Fruit fly (Drosophila melanogaster) whole organism, embryonic: ENCODE results near the gene EMC3.

Experiments
- Asciz ChIP-seq: fragments of 200-800 bp; sonication (Bioruptor generic); optimal IDR thresholded peaks from 2 replicates; lab custom pipeline; 2017; ENCODE audit warnings: missing biosample characterization, mild to moderate bottlenecking, missing genetic modification characterization, missing genetic modification reagents
- Bdp1 ChIP-seq: fragments of 200-800 bp; sonication (Bioruptor generic); optimal IDR thresholded peaks from 3 replicates; lab custom pipeline; 2016; ENCODE audit warnings: missing biosample characterization, missing genetic modification characterization
- CG1024 ChIP-seq: fragments of 200-800 bp; sonication (Bioruptor generic); IDR thresholded peaks from 2 replicates; pipeline ENCODE4 v1.3.6; 2022; ENCODE audit warnings: missing biosample characterization, missing genetic modification characterization
- CG10321 ChIP-seq: fragments of 200-800 bp; sonication (Bioruptor generic); IDR thresholded peaks from 2 replicates; pipeline ENCODE4 v1.3.6; 2022; ENCODE audit warnings: missing biosample characterization, missing genetic modification characterization
- CG10979 ChIP-seq: fragments of 200-800 bp; sonication (Bioruptor generic); optimal IDR thresholded peaks from 2 replicates; lab custom pipeline; 2018; ENCODE audit warnings: missing biosample characterization, mild to moderate bottlenecking, missing genetic modification characterization, moderate library complexity
- CG1233 ChIP-seq: fragments of 200-800 bp; sonication (Bioruptor generic); optimal IDR thresholded peaks from 4 replicates; lab custom pipeline; 2018; ENCODE audit warnings: missing biosample characterization, mild to moderate bottlenecking, missing genetic modification characterization
- CG12391 ChIP-seq: fragments of 200-800 bp; sonication (Bioruptor generic); optimal IDR thresholded peaks from 3 replicates; lab custom pipeline; 2018; ENCODE audit warnings: missing biosample characterization, mild to moderate bottlenecking, missing genetic modification characterization, moderate library complexity
- CG12659 ChIP-seq: fragments of 200-800 bp; sonication (Bioruptor generic); optimal IDR thresholded peaks from 3 replicates; lab custom pipeline; 2017; ENCODE audit warnings: mild to moderate bottlenecking, missing biosample characterization, missing genetic modification reagents, missing genetic modification characterization
- CG13894 ChIP-seq: fragments of 200-800 bp; sonication (Bioruptor generic); optimal IDR thresholded peaks from 3 replicates; lab custom pipeline; 2018; ENCODE audit warnings: missing biosample characterization, mild to moderate bottlenecking, missing genetic modification characterization, moderate library complexity
- CG15514 ChIP-seq: fragments of 200-800 bp; sonication (Bioruptor generic); optimal IDR thresholded peaks from 3 replicates; lab custom pipeline; 2017; ENCODE audit warnings: missing biosample characterization, missing genetic modification characterization, mild to moderate bottlenecking, moderate library complexity, missing genetic modification reagents
- CG16815 ChIP-seq: fragments of 200-800 bp; sonication (Bioruptor generic); optimal IDR thresholded peaks from 3 replicates; lab custom pipeline; 2017; ENCODE audit warnings: missing biosample characterization, mild to moderate bottlenecking, missing genetic modification characterization
- CG16863 ChIP-seq: fragments of 200-800 bp; sonication (Bioruptor generic); optimal IDR thresholded peaks from 3 replicates; lab custom pipeline; 2016; ENCODE audit warnings: missing biosample characterization, missing genetic modification characterization
- CG18011 ChIP-seq: fragments of 200-800 bp; sonication (Bioruptor generic); optimal IDR thresholded peaks from 2 replicates; lab custom pipeline; 2017; ENCODE audit warnings: missing biosample characterization, missing genetic modification characterization, mild to moderate bottlenecking, moderate library complexity, missing genotype
- CG18619 ChIP-seq: fragments of 200-800 bp; sonication (Bioruptor generic); optimal IDR thresholded peaks from 3 replicates; lab custom pipeline; 2017; ENCODE audit warnings: missing biosample characterization, mild to moderate bottlenecking, missing genetic modification characterization
- CG2116 ChIP-seq: fragments of 200-800 bp; sonication (Bioruptor generic); optimal IDR thresholded peaks from 3 replicates; lab custom pipeline; 2018; ENCODE audit warnings: missing biosample characterization, mild to moderate bottlenecking, missing genetic modification characterization
- CG3163 ChIP-seq: fragments of 200-800 bp; sonication (Bioruptor generic); optimal IDR thresholded peaks from 3 replicates; lab custom pipeline; 2016; ENCODE audit warnings: missing biosample characterization, missing genetic modification characterization
- CG4730 ChIP-seq: fragments of 200-800 bp; sonication (Bioruptor generic); IDR thresholded peaks from 2 replicates; pipeline ENCODE4 v1.3.6; 2022; ENCODE audit warnings: missing biosample characterization, missing genetic modification characterization
- CG4820 ChIP-seq: fragments of 200-800 bp; sonication (Bioruptor generic); optimal IDR thresholded peaks from 3 replicates; lab custom pipeline; 2016; ENCODE audit warnings: missing biosample characterization, missing genetic modification characterization
- CG8944 ChIP-seq: fragments of 200-800 bp; sonication (Bioruptor generic); optimal IDR thresholded peaks from 3 replicates; lab custom pipeline; 2016; ENCODE audit warnings: missing biosample characterization, missing genetic modification characterization
- D19A ChIP-seq: fragments of 200-800 bp; optimal IDR thresholded peaks from 3 replicates; lab custom pipeline; 2019; ENCODE audit warnings: missing biosample characterization, mild to moderate bottlenecking, missing genetic modification characterization, moderate library complexity
- Dfd ChIP-seq, 2 experiments: fragments of >200 bp; optimal IDR thresholded peaks; 2 replicates each; lab custom pipeline; 2017; ENCODE audit warnings: missing biosample characterization in 2 of 2, missing genetic modification characterization in 2 of 2
- ERR ChIP-seq: fragments of 200-800 bp; sonication (Bioruptor generic); optimal IDR thresholded peaks from 2 replicates; lab custom pipeline; 2016; ENCODE audit warnings: missing biosample characterization, missing genetic modification characterization
- Fer1 ChIP-seq: fragments of 200-800 bp; sonication (Bioruptor generic); optimal IDR thresholded peaks from 2 replicates; lab custom pipeline; 2017; ENCODE audit warnings: missing biosample characterization, mild to moderate bottlenecking, missing genetic modification characterization
- H2.0 ChIP-seq: fragments of 200-800 bp; sonication (Bioruptor generic); IDR thresholded peaks from 2 replicates; pipeline ENCODE4 v1.3.6; 2022; ENCODE audit warnings: missing biosample characterization, missing genetic modification characterization
- MESR4 ChIP-seq: fragments of 200-800 bp; sonication (Bioruptor generic); optimal IDR thresholded peaks from 2 replicates; lab custom pipeline; 2018; ENCODE audit warnings: missing biosample characterization, mild to moderate bottlenecking, missing genetic modification characterization, moderate library complexity
- Mad ChIP-seq: fragments of 200-800 bp; sonication (Bioruptor generic); optimal IDR thresholded peaks from 2 replicates; lab custom pipeline; 2016; ENCODE audit warnings: missing biosample characterization, missing genetic modification characterization
- Med ChIP-seq: fragments of 200-800 bp; sonication (Bioruptor generic); peaks from one replicate; lab custom pipeline; 2016; ENCODE audit warnings: missing biosample characterization, missing genetic modification characterization, mild to moderate bottlenecking, inconsistent platforms, moderate library complexity
- Meics ChIP-seq: fragments of 200-800 bp; sonication (Bioruptor generic); optimal IDR thresholded peaks from 2 replicates; lab custom pipeline; 2017; ENCODE audit warnings: missing biosample characterization, mild to moderate bottlenecking, missing genetic modification characterization
- NC2α ChIP-seq: fragments of 200-800 bp; sonication (Bioruptor generic); optimal IDR thresholded peaks from 2 replicates; lab custom pipeline; 2016; ENCODE audit warnings: missing biosample characterization, missing genetic modification characterization
- Sox100B ChIP-seq: fragments of 200-800 bp; sonication (Bioruptor generic); optimal IDR thresholded peaks from 3 replicates; lab custom pipeline; 2018; ENCODE audit warnings: missing biosample characterization, mild to moderate bottlenecking, missing genetic modification characterization
- ab ChIP-seq: fragments of 200-800 bp; sonication (Bioruptor generic); optimal IDR thresholded peaks from 2 replicates; lab custom pipeline; 2016; ENCODE audit warnings: missing biosample characterization, missing genetic modification characterization
- ase ChIP-seq: fragments of 200-800 bp; sonication (Bioruptor generic); IDR thresholded peaks from 3 replicates; pipeline ENCODE4 v1.3.6; 2022; ENCODE audit warnings: missing biosample characterization, missing genetic modification characterization
- bsh ChIP-seq, 2 experiments: fragments of 200-800 bp; sonication (Bioruptor generic); optimal IDR thresholded peaks; 2 replicates each; lab custom pipeline; 2017 to 2018; ENCODE audit warnings: mild to moderate bottlenecking in 2 of 2, missing biosample characterization in 2 of 2, missing genetic modification characterization in 2 of 2, moderate library complexity in 1 of 2
- cas ChIP-seq: fragments of 200-800 bp; sonication (Bioruptor generic); IDR thresholded peaks from 2 replicates; pipeline ENCODE4 v1.3.6; 2022; ENCODE audit warnings: missing biosample characterization, missing genetic modification characterization
- ci ChIP-seq: fragments of 200-800 bp; sonication (Bioruptor generic); IDR thresholded peaks from 3 replicates; pipeline ENCODE4 v1.3.6; 2022; ENCODE audit warnings: missing biosample characterization, missing genetic modification characterization
- crol ChIP-seq: fragments of 200-800 bp; sonication (Bioruptor generic); IDR thresholded peaks from 2 replicates; pipeline ENCODE4 v1.3.6; 2022; ENCODE audit warnings: missing biosample characterization, missing genetic modification characterization
- dm ChIP-seq: fragments of 200-800 bp; sonication (Bioruptor generic); optimal IDR thresholded peaks from 3 replicates; lab custom pipeline; 2016; ENCODE audit warnings: missing biosample characterization, missing genetic modification characterization
- ftz-f1 ChIP-seq: fragments of 200-800 bp; sonication (Bioruptor generic); optimal IDR thresholded peaks from 2 replicates; lab custom pipeline; 2016; ENCODE audit warnings: missing biosample characterization, missing genetic modification characterization
- gt ChIP-seq: fragments of 200-800 bp; sonication (Bioruptor generic); IDR thresholded peaks from 2 replicates; pipeline ENCODE4 v1.3.6; 2022; ENCODE audit warnings: missing biosample characterization, missing genetic modification characterization
- h ChIP-seq: fragments of >200 bp; optimal IDR thresholded peaks from 2 replicates; lab custom pipeline; 2017
- hth ChIP-seq: fragments of >200 bp; optimal IDR thresholded peaks from 2 replicates; lab custom pipeline; 2017; ENCODE audit warnings: inconsistent platforms
- prd ChIP-seq, 3 experiments: fragments of >200 bp in 2 of 3; fragments of 200-800 bp in 1 of 3; sonication (Bioruptor generic) in 1 of 3; optimal IDR thresholded peaks in 2 of 3; IDR thresholded peaks in 1 of 3; 2 replicates in 2 of 3; 3 replicates in 1 of 3; pipeline versions ENCODE4 v1.3.6 to Lab custom; 2017 to 2022; ENCODE audit warnings: missing biosample characterization in 1 of 3, missing genetic modification characterization in 1 of 3
- salm ChIP-seq: fragments of 200-800 bp; sonication (Bioruptor generic); optimal IDR thresholded peaks from 2 replicates; lab custom pipeline; 2018; ENCODE audit warnings: missing biosample characterization, mild to moderate bottlenecking, missing genetic modification characterization
- scrt ChIP-seq: fragments of 200-800 bp; sonication (Bioruptor generic); optimal IDR thresholded peaks from 2 replicates; lab custom pipeline; 2018; ENCODE audit warnings: missing biosample characterization, mild to moderate bottlenecking, missing genetic modification characterization, moderate library complexity
- sd ChIP-seq: fragments of 200-800 bp; sonication (Bioruptor generic); optimal IDR thresholded peaks from 3 replicates; lab custom pipeline; 2018; ENCODE audit warnings: missing biosample characterization, mild to moderate bottlenecking, missing genetic modification characterization, moderate library complexity
- sens ChIP-seq: fragments of 200-800 bp; sonication (Bioruptor generic); peaks from one replicate; lab custom pipeline; 2016; ENCODE audit warnings: missing biosample characterization, missing genetic modification characterization
- stc ChIP-seq: fragments of 200-800 bp; sonication (Bioruptor generic); IDR thresholded peaks from 2 replicates; pipeline ENCODE4 v1.3.6; 2022; ENCODE audit warnings: missing biosample characterization, missing genetic modification characterization
- unc-4 ChIP-seq: fragments of 200-800 bp; sonication (Bioruptor generic); IDR thresholded peaks from 2 replicates; pipeline ENCODE4 v1.3.6; 2022; ENCODE audit warnings: missing biosample characterization, missing genetic modification characterization; ENCODE audit not compliant: partially characterized antibody
- usp ChIP-seq: fragments of >200 bp; optimal IDR thresholded peaks from 2 replicates; lab custom pipeline; 2017; ENCODE audit warnings: missing biosample characterization, missing genetic modification characterization
- vvl ChIP-seq: fragments of 200-800 bp; sonication (Bioruptor generic); IDR thresholded peaks from 2 replicates; pipeline ENCODE4 v1.3.6; 2022; ENCODE audit warnings: missing biosample characterization, missing genetic modification characterization
- zen2 ChIP-seq: fragments of 200-800 bp; sonication (Bioruptor generic); IDR thresholded peaks from 3 replicates; pipeline ENCODE4 v1.3.6; 2022; ENCODE audit warnings: missing biosample characterization, missing genetic modification characterization; ENCODE audit not compliant: partially characterized antibody

Gene EMC3

dm6 chr2L:10732343-10732808 is at the start of gene EMC3, which contains the start of gene Dpy-30L1:
TSS of gene EMC3 (minus strand) at chr2L:10732423.
TSS of gene Dpy-30L1 (plus strand) at chr2L:10732653.
- no peak for TF ChIP-seq CG13894 (tag; lab: Kevin White, UChicago)
- peak; percentile 24 for TF ChIP-seq ERR (GFP tag; lab: Kevin White, UChicago)
- peak; percentile 12 for TF ChIP-seq CG3163 (GFP tag; lab: Kevin White, UChicago)
- TF ChIP-seq unc-4 (GFP tag; lab: Robert Waterston, UW) = peak; percentile 92
- no peak for TF ChIP-seq stc
- TF ChIP-seq ase (GFP tag; lab: Robert Waterston, UW) = peak; percentile 23; the same call in 1 of the 3 replicates
- TF ChIP-seq CG16863 = peak; percentile 33
- no peak for TF ChIP-seq crol (GFP tag; lab: Robert Waterston, UW)
- TF ChIP-seq CG10979 = peak; percentile 52
- TF ChIP-seq ftz-f1 (GFP tag; lab: Kevin White, UChicago) = no peak
- TF ChIP-seq vvl = peak; percentile 58; the same call in 1 of the 2 replicates
- TF ChIP-seq Fer1 (GFP tag; lab: Kevin White, UChicago) = peak; percentile 57
- TF ChIP-seq Meics (GFP tag; lab: Kevin White, UChicago) = no peak
- peak; percentile 69; the same call in 1 of the 3 replicates for TF ChIP-seq zen2 (GFP tag; lab: Robert Waterston, UW)
- no peak for TF ChIP-seq Bdp1 (GFP tag; lab: Kevin White, UChicago)
- peak; percentile 33 for TF ChIP-seq CG18011 (GFP tag; lab: Kevin White, UChicago)
- TF ChIP-seq NC2α (GFP tag; lab: Kevin White, UChicago) = no peak
- TF ChIP-seq CG1024 (GFP tag; lab: Robert Waterston, UW) = no peak
- peak; percentile 8 for TF ChIP-seq dm (GFP tag; lab: Kevin White, UChicago)
- peak; percentile 71 for TF ChIP-seq CG15514 (GFP tag; lab: Kevin White, UChicago)
- TF ChIP-seq CG8944 (GFP tag; lab: Kevin White, UChicago) = peak; percentile 29
- TF ChIP-seq Dfd (GFP tag; optimal IDR thresholded peaks at IDR 0.05; lab: Kevin White, UChicago) = no peak
- no peak for TF ChIP-seq sd
- TF ChIP-seq bsh (GFP tag; optimal IDR thresholded peaks at IDR 0.05; lab: Kevin White, UChicago) = peak in 1 of 2 experiments; percentile 53
- TF ChIP-seq CG18619 (GFP tag; lab: Kevin White, UChicago) = no peak
- peak; percentile 78 for TF ChIP-seq CG12391
- peak; percentile 95 for TF ChIP-seq CG2116
- TF ChIP-seq usp (GFP tag; lab: Kevin White, UChicago) = no peak
- TF ChIP-seq ci (GFP tag; lab: Robert Waterston, UW) = 0 out of 3 replicates have a peak, but pooled peaks have one; percentile 43
- no peak for TF ChIP-seq gt (GFP tag; lab: Robert Waterston, UW)
- TF ChIP-seq scrt (GFP tag; lab: Kevin White, UChicago) = no peak
- peak; percentile 48 for TF ChIP-seq H2.0 (GFP tag; lab: Robert Waterston, UW)
- no peak for TF ChIP-seq CG1233 (GFP tag; lab: Kevin White, UChicago)
- TF ChIP-seq ab (GFP tag; lab: Kevin White, UChicago) = no peak
- no peak for TF ChIP-seq D19A (tag; lab: Kevin White, UChicago)
- no peak for TF ChIP-seq Mad (GFP tag; lab: Kevin White, UChicago)
- no peak for TF ChIP-seq hth
- TF ChIP-seq salm (tag; lab: Kevin White, UChicago) = no peak
- no peak for TF ChIP-seq Asciz
- TF ChIP-seq CG16815 = no peak
- peak; percentile 48 for TF ChIP-seq CG4820 (GFP tag; lab: Kevin White, UChicago)
- TF ChIP-seq h = no peak
- TF ChIP-seq CG10321 (GFP tag; lab: Robert Waterston, UW) = no peak
- TF ChIP-seq CG12659 (GFP tag; lab: Kevin White, UChicago) = peak; percentile 83
- TF ChIP-seq MESR4 = peak; percentile 21
- no peak for TF ChIP-seq prd (optimal IDR thresholded peaks at IDR 0.05; lab: Kevin White, UChicago)
- peak; percentile 62 for TF ChIP-seq prd (GFP tag; IDR thresholded peaks at IDR 0.05; lab: Robert Waterston, UW)
- peak; percentile 32; the same call in 1 of the 2 replicates for TF ChIP-seq CG4730 (GFP tag; lab: Robert Waterston, UW)
- TF ChIP-seq sens (GFP tag; lab: Kevin White, UChicago) = peak; percentile 94
- TF ChIP-seq Med (GFP tag; lab: Kevin White, UChicago) = peak; percentile 85
- no peak for TF ChIP-seq cas (GFP tag; lab: Robert Waterston, UW)
- TF ChIP-seq Sox100B (GFP tag; lab: Kevin White, UChicago) = no peak
